Worm (Caenorhabditis elegans): ENCODE data around the gene iff-2.

Gene iff-2

ce11 chrII:8561227-8561626 is at the start of gene iff-2 (continued):
- TF ChIP-seq lsl-1 (GFP tag; optimal IDR thresholded peaks at IDR 0.05): no peak
- TF ChIP-seq ceh-27 (GFP tag; optimal IDR thresholded peaks at IDR 0.05): peak; percentile 100
- 0 out of 2 replicates have a peak, but pooled peaks have one; percentile 58 for TF ChIP-seq egl-18 (GFP tag; IDR thresholded peaks at IDR 0.05)
- peak; percentile 62 for TF ChIP-seq nhr-27 (tag; optimal IDR thresholded peaks at IDR 0.05)
- TF ChIP-seq K11D2.4 (GFP tag; IDR thresholded peaks at IDR 0.05): peak; percentile 97
- 0 out of 2 replicates have a peak, but pooled peaks have one; percentile 53 for TF ChIP-seq hsf-1 (GFP tag; IDR thresholded peaks at IDR 0.05)
- TF ChIP-seq efl-1 (GFP tag; optimal IDR thresholded peaks at IDR 0.05): peak; percentile 56
- TF ChIP-seq F23B12.7 (tag; optimal IDR thresholded peaks at IDR 0.05; ENCODE audit: insufficient read depth): peak; percentile 95
- TF ChIP-seq akir-1 (GFP tag; optimal IDR thresholded peaks at IDR 0.05): peak; percentile 36
- TF ChIP-seq lag-1 (GFP tag; IDR thresholded peaks at IDR 0.05): peak; percentile 29; the same call in 1 of the 2 replicates
- peak; percentile 78 for TF ChIP-seq B0035.1 (tag; optimal IDR thresholded peaks at IDR 0.05)
- no peak for TF ChIP-seq Y53F4B.3 (GFP tag; IDR thresholded peaks at IDR 0.05)
- peak; percentile 95 for TF ChIP-seq C06A6.2 (GFP tag; conservative IDR thresholded peaks at IDR 0.05)
- TF ChIP-seq unc-62 (GFP tag; optimal IDR thresholded peaks at IDR 0.05): peak; percentile 87
- TF ChIP-seq zfh-2 (GFP tag; conservative IDR thresholded peaks at IDR 0.05): peak; percentile 95
- no peak for TF ChIP-seq hrde-1 (tag; optimal IDR thresholded peaks at IDR 0.05; ENCODE audit: borderline replicate concordance)
- peak; percentile 92 for TF ChIP-seq rcor-1 (GFP tag; IDR thresholded peaks at IDR 0.05)
- peak; percentile 18 for TF ChIP-seq snpc-3.4 (tag; optimal IDR thresholded peaks at IDR 0.05)
- TF ChIP-seq F10E7.11 (tag; optimal IDR thresholded peaks at IDR 0.05): peak; percentile 23
- no peak for TF ChIP-seq F39B2.1 (GFP tag; IDR thresholded peaks at IDR 0.05)
- no peak for TF ChIP-seq nfya-2 (GFP tag; IDR thresholded peaks at IDR 0.05)
- peak; percentile 95 for TF ChIP-seq hmg-1.2 (GFP tag; IDR thresholded peaks at IDR 0.05)
- peak; percentile 95 for TF ChIP-seq madf-10 (tag; optimal IDR thresholded peaks at IDR 0.05)
- no peak for TF ChIP-seq F57C9.4 (tag; optimal IDR thresholded peaks at IDR 0.05)
- peak; percentile 100 for TF ChIP-seq attf-5 (GFP tag; optimal IDR thresholded peaks at IDR 0.05)
- TF ChIP-seq K12H6.12 (tag; optimal IDR thresholded peaks at IDR 0.05): peak; percentile 99
- TF ChIP-seq tlf-1 (GFP tag; optimal IDR thresholded peaks at IDR 0.05): peak; percentile 98
- TF ChIP-seq hlh-26 (GFP tag; conservative IDR thresholded peaks at IDR 0.05): no peak
- peak; percentile 98 for TF ChIP-seq pbrm-1 (GFP tag; IDR thresholded peaks at IDR 0.05)
- TF ChIP-seq bed-2 (GFP tag; IDR thresholded peaks at IDR 0.05): peak; percentile 84; the same call in 1 of the 2 replicates

- TF ChIP-seq C17E4.6 (GFP tag; IDR thresholded peaks at IDR 0.05) (no peak), egl-44 (GFP tag; IDR thresholded peaks at IDR 0.05) (no peak), nfyb-1 (GFP tag; IDR thresholded peaks at IDR 0.05) (no peak), aptf-2 (GFP tag; conservative IDR thresholded peaks at IDR 0.05) (no peak), ceh-100 (GFP tag; IDR thresholded peaks at IDR 0.05) (no peak), ceh-79 (tag; optimal IDR thresholded peaks at IDR 0.05) (no peak)
Observed at ce11 chrII:8610585-8610984, 49.4 kb upstream of the iff-2 start.

ce11 chrII:8610085-8610484 is 48.9 kb upstream of the iff-2 start, which contains the start of gene F28C6.9:
TSS of gene F28C6.9 (minus strand) at chrII:8610185.
- TF ChIP-seq Y53F4B.3 (GFP tag; IDR thresholded peaks at IDR 0.05): no peak
- no peak for TF ChIP-seq dox-1 (GFP tag; IDR thresholded peaks at IDR 0.05)
- no peak for TF ChIP-seq snpc-3.4 (tag; optimal IDR thresholded peaks at IDR 0.05)
- no peak for TF ChIP-seq ztf-28 (GFP tag; IDR thresholded peaks at IDR 0.05)
- TF ChIP-seq efl-1 (GFP tag; optimal IDR thresholded peaks at IDR 0.05): no peak
- no peak for TF ChIP-seq B0336.3 (GFP tag; IDR thresholded peaks at IDR 0.05)
